Worm (Caenorhabditis elegans) whole organism, young adult: ENCODE results near the gene C30G4.4.
"Not testable (repeated sequence)": the region's sequence is repeated elsewhere in the genome, so short reads cannot be mapped to it uniquely, and the experiment has no call there.

Experiments
- B0035.1 ChIP-seq: sonication (generic microtip); optimal IDR thresholded peaks from 2 replicates; lab custom pipeline; 2016; ENCODE audit warnings: missing genetic modification characterization, mild to moderate bottlenecking, missing compliant biosample characterization, missing genotype, missing genetic modification reagents
- B0261.1 ChIP-seq: sonication (generic microtip); optimal IDR thresholded peaks from 2 replicates; lab custom pipeline; 2016; ENCODE audit warnings: mild to moderate bottlenecking, missing genetic modification characterization, moderate library complexity, missing compliant biosample characterization
- B0336.3 ChIP-seq: fragments of 200-800 bp; sonication (Bioruptor generic); IDR thresholded peaks from 2 replicates; pipeline ENCODE4 v1.3.6; 2022; ENCODE audit warnings: missing genetic modification characterization, missing compliant biosample characterization
- D2030.7 ChIP-seq: fragments of 200-800 bp; sonication (Bioruptor generic); IDR thresholded peaks from 2 replicates; pipeline ENCODE4 v1.3.6; 2022; ENCODE audit warnings: missing genetic modification reagents, missing genetic modification characterization, missing compliant biosample characterization
- F22D6.2 ChIP-seq: sonication (generic microtip); optimal IDR thresholded peaks from 2 replicates; lab custom pipeline; 2016; ENCODE audit warnings: mild to moderate bottlenecking, missing genetic modification characterization, missing compliant biosample characterization
- F33H1.4 ChIP-seq: fragments of 200-800 bp; sonication (Bioruptor generic); IDR thresholded peaks from 2 replicates; pipeline ENCODE4 v1.3.6; 2022; ENCODE audit warnings: missing genetic modification reagents, missing genetic modification characterization, missing compliant biosample characterization
- F49E8.2 ChIP-seq: sonication (generic microtip); optimal IDR thresholded peaks from 3 replicates; lab custom pipeline; 2017; ENCODE audit warnings: missing genetic modification characterization, mild to moderate bottlenecking, missing compliant biosample characterization, antibody characterized with exemption, moderate library complexity; ENCODE audit not compliant: insufficient read depth
- F57A8.1 ChIP-seq: fragments of 200-800 bp; sonication (Bioruptor generic); optimal IDR thresholded peaks from 2 replicates; lab custom pipeline; 2018; ENCODE audit warnings: mild to moderate bottlenecking, missing genetic modification characterization, moderate library complexity, missing compliant biosample characterization
- F57C9.4 ChIP-seq: sonication (generic microtip); optimal IDR thresholded peaks from 2 replicates; lab custom pipeline; 2017; ENCODE audit warnings: mild to moderate bottlenecking, missing genetic modification characterization, missing compliant biosample characterization
- K11D2.4 ChIP-seq: fragments of 200-800 bp; sonication (Bioruptor generic); IDR thresholded peaks from 2 replicates; pipeline ENCODE4 v1.3.6; 2022; ENCODE audit warnings: missing genetic modification reagents, missing genetic modification characterization, missing compliant biosample characterization
- T26A5.8 ChIP-seq: sonication (generic microtip); optimal IDR thresholded peaks from 2 replicates; lab custom pipeline; 2016; ENCODE audit warnings: missing genetic modification characterization, missing compliant biosample characterization
- Y56A3A.18 ChIP-seq: fragments of 200-800 bp; sonication (Bioruptor generic); IDR thresholded peaks from 2 replicates; pipeline ENCODE4 v1.3.6; 2022; ENCODE audit warnings: missing genetic modification reagents, missing genetic modification characterization, missing compliant biosample characterization
- akir-1 ChIP-seq: fragments of 200-800 bp; sonication (Bioruptor generic); optimal IDR thresholded peaks from 2 replicates; lab custom pipeline; 2018; ENCODE audit warnings: mild to moderate bottlenecking, missing genetic modification characterization, moderate library complexity, missing compliant biosample characterization
- atf-7 ChIP-seq: sonication (generic microtip); optimal IDR thresholded peaks from 2 replicates; lab custom pipeline; 2017; ENCODE audit warnings: mild to moderate bottlenecking, missing genetic modification characterization, missing compliant biosample characterization
- athp-1 ChIP-seq: sonication (generic microtip); optimal IDR thresholded peaks from 2 replicates; lab custom pipeline; 2017; ENCODE audit warnings: mild to moderate bottlenecking, missing genetic modification characterization, missing compliant biosample characterization
- attf-3 ChIP-seq: fragments of 200-800 bp; sonication (Bioruptor generic); conservative IDR thresholded peaks from 2 replicates; pipeline ENCODE4 v1.3.6; 2022; ENCODE audit warnings: missing genetic modification reagents, missing genetic modification characterization, missing compliant biosample characterization
- ccch-3 ChIP-seq: fragments of 200-800 bp; sonication (Bioruptor generic); optimal IDR thresholded peaks from 2 replicates; lab custom pipeline; 2018; ENCODE audit warnings: mild to moderate bottlenecking, missing genetic modification characterization, missing compliant biosample characterization
- cebp-1 ChIP-seq, 2 experiments: fragments of 200-800 bp in 1 of 2; sonication (Bioruptor generic) in 1 of 2; sonication (generic microtip) in 1 of 2; IDR thresholded peaks in 1 of 2; optimal IDR thresholded peaks in 1 of 2; 2 replicates each; pipeline versions ENCODE4 v1.3.6 to Lab custom; 2017 to 2022; ENCODE audit warnings: missing compliant biosample characterization in 2 of 2, missing genetic modification characterization in 2 of 2, mild to moderate bottlenecking in 1 of 2, missing genetic modification reagents in 1 of 2, moderate library complexity in 1 of 2
- cebp-2 ChIP-seq: fragments of 200-800 bp; sonication (Bioruptor generic); IDR thresholded peaks from 2 replicates; pipeline ENCODE4 v1.3.6; 2022; ENCODE audit warnings: missing genetic modification characterization, missing compliant biosample characterization
- ceh-40 ChIP-seq: fragments of 200-800 bp; sonication (Bioruptor generic); IDR thresholded peaks from 2 replicates; pipeline ENCODE4 v1.3.6; 2022; ENCODE audit warnings: missing genetic modification characterization, missing compliant biosample characterization
- dpl-1 ChIP-seq: fragments of 150-350 bp; optimal IDR thresholded peaks from 2 replicates; lab custom pipeline; 2014; ENCODE audit warnings: missing biosample characterization, missing genetic modification reagents, missing genetic modification characterization
- ekl-4 ChIP-seq: fragments of 200-800 bp; sonication (Bioruptor generic); IDR thresholded peaks from 2 replicates; pipeline ENCODE4 v1.3.6; 2022; ENCODE audit warnings: missing genetic modification reagents, missing genetic modification characterization, missing compliant biosample characterization
- fkh-3 ChIP-seq: sonication (generic microtip); optimal IDR thresholded peaks from 2 replicates; lab custom pipeline; 2016; ENCODE audit warnings: mild to moderate bottlenecking, missing genetic modification characterization, missing compliant biosample characterization
- gei-17 ChIP-seq: fragments of 200-800 bp; sonication (Bioruptor generic); optimal IDR thresholded peaks from 2 replicates; lab custom pipeline; 2018; ENCODE audit warnings: mild to moderate bottlenecking, missing genetic modification characterization, missing compliant biosample characterization
- lag-1 ChIP-seq: fragments of 200-800 bp; sonication (Bioruptor generic); IDR thresholded peaks from 2 replicates; pipeline ENCODE4 v1.3.6; 2022; ENCODE audit warnings: missing genetic modification reagents, missing genetic modification characterization, missing compliant biosample characterization
- let-526 ChIP-seq: fragments of 200-800 bp; sonication (Bioruptor generic); IDR thresholded peaks from 2 replicates; pipeline ENCODE4 v1.3.6; 2022; ENCODE audit warnings: missing genetic modification reagents, missing genetic modification characterization, missing compliant biosample characterization
- lin-35 ChIP-seq, 3 experiments: fragments of 150-350 bp in 2 of 3; sonication (generic microtip) in 1 of 3; optimal IDR thresholded peaks; 2 replicates each; lab custom pipeline; 2014 to 2018; ENCODE audit warnings: missing biosample characterization in 3 of 3, missing genetic modification characterization in 3 of 3, missing genetic modification reagents in 3 of 3
- lin-54 ChIP-seq: fragments of 200-800 bp; sonication (Bioruptor generic); optimal IDR thresholded peaks from 2 replicates; lab custom pipeline; 2018; ENCODE audit warnings: mild to moderate bottlenecking, missing genetic modification characterization, missing compliant biosample characterization
- lsl-1 ChIP-seq: fragments of 200-800 bp; sonication (Bioruptor generic); optimal IDR thresholded peaks from 2 replicates; lab custom pipeline; 2018; ENCODE audit warnings: mild to moderate bottlenecking, missing genetic modification characterization, moderate library complexity, missing compliant biosample characterization
- mel-28 ChIP-seq: sonication (generic microtip); optimal IDR thresholded peaks from 2 replicates; lab custom pipeline; 2016; ENCODE audit warnings: borderline replicate concordance, mild to moderate bottlenecking, missing genetic modification characterization, missing compliant biosample characterization
- mxl-1 ChIP-seq: sonication (generic microtip); optimal IDR thresholded peaks from 2 replicates; lab custom pipeline; 2016; ENCODE audit warnings: missing genetic modification characterization, missing compliant biosample characterization
- nhr-27 ChIP-seq: fragments of 200-800 bp; sonication (Bioruptor generic); optimal IDR thresholded peaks from 2 replicates; lab custom pipeline; 2018; ENCODE audit warnings: mild to moderate bottlenecking, missing genetic modification characterization, moderate library complexity, missing compliant biosample characterization
- nhr-90 ChIP-seq: sonication (generic microtip); optimal IDR thresholded peaks from 2 replicates; lab custom pipeline; 2016; ENCODE audit warnings: missing genotype, mild to moderate bottlenecking, missing genetic modification characterization, missing compliant biosample characterization
- sea-2 ChIP-seq: fragments of 200-800 bp; sonication (Bioruptor generic); IDR thresholded peaks from 2 replicates; pipeline ENCODE4 v1.3.6; 2022; ENCODE audit warnings: missing genetic modification characterization, missing compliant biosample characterization
- snpc-1.3 ChIP-seq: sonication (generic microtip); optimal IDR thresholded peaks from 2 replicates; lab custom pipeline; 2017; ENCODE audit warnings: missing genetic modification characterization, mild to moderate bottlenecking, missing compliant biosample characterization, antibody characterized with exemption, moderate library complexity, missing genotype, missing genetic modification reagents; ENCODE audit not compliant: insufficient read depth
- snpc-4 ChIP-seq, 5 experiments: fragments of 150-350 bp in 1 of 5; sonication (generic microtip) in 4 of 5; optimal IDR thresholded peaks; 2 replicates each; lab custom pipeline; 2014 to 2018; ENCODE audit warnings: missing genetic modification characterization in 5 of 5, missing biosample characterization in 3 of 5, antibody characterized with exemption in 2 of 5, mild to moderate bottlenecking in 2 of 5, missing compliant biosample characterization in 2 of 5, missing genotype in 2 of 5, moderate library complexity in 2 of 5, missing genetic modification reagents in 1 of 5
- tlf-1 ChIP-seq: fragments of 200-800 bp; sonication (Bioruptor generic); optimal IDR thresholded peaks from 2 replicates; lab custom pipeline; 2018; ENCODE audit warnings: mild to moderate bottlenecking, missing genetic modification characterization, missing compliant biosample characterization
- zim-3 ChIP-seq: sonication (generic microtip); optimal IDR thresholded peaks from 2 replicates; lab custom pipeline; 2017; ENCODE audit warnings: mild to moderate bottlenecking, missing genetic modification characterization, moderate library complexity, missing compliant biosample characterization
- ztf-18 ChIP-seq: sonication (generic microtip); optimal IDR thresholded peaks from 2 replicates; lab custom pipeline; 2016; ENCODE audit warnings: missing genotype, mild to moderate bottlenecking, missing genetic modification characterization, missing compliant biosample characterization

Gene C30G4.4

DNA sequence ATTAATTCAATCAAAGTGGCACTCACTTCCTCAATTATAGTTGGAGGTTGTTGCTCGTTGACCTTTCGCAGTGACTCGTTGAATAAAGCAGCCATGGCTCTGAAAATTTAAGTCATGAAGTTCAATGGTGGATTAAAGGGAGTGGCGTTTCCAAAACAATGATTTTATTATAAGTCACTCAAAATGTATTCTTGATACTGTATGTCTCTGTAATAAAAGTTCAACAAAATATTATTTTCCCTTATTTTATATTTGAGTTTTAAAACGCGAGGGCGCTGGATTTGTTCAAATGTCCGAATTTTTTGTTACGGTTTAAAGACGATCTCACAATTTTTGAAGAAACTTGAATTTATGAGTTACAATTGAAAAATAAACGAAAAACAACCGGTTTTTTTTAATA is at the start of gene C30G4.4:
Gene C30G4.4, minus strand, starts transcription at position 101 of the 400 bp plus-strand sequence.
- TF ChIP-seq F49E8.2 (tag; lab: Kevin White, UChicago), result no peak
- no peak for TF ChIP-seq attf-3 (GFP tag; lab: Robert Waterston, UW)
- TF ChIP-seq lag-1 (GFP tag; lab: Robert Waterston, UW), result no peak
- no peak for TF ChIP-seq F33H1.4 (GFP tag; lab: Robert Waterston, UW)
- TF ChIP-seq lin-54 (GFP tag; lab: Kevin White, UChicago), result no peak
- TF ChIP-seq snpc-4 (GFP tag; optimal IDR thresholded peaks at IDR 0.05; lab: Kevin White, UChicago), result no peak
- TF ChIP-seq snpc-4 (tag; optimal IDR thresholded peaks at IDR 0.05; lab: Kevin White, UChicago), result no peak
- TF ChIP-seq akir-1, result no peak
- no peak for TF ChIP-seq athp-1 (tag; lab: Kevin White, UChicago)
- TF ChIP-seq cebp-1 (GFP tag; IDR thresholded peaks at IDR 0.05; lab: Robert Waterston, UW), result no peak
- no peak for TF ChIP-seq cebp-1 (tag; optimal IDR thresholded peaks at IDR 0.05; lab: Kevin White, UChicago)
- TF ChIP-seq gei-17, result no peak
- TF ChIP-seq cebp-2 (GFP tag; lab: Robert Waterston, UW), result no peak
- TF ChIP-seq T26A5.8, result no peak
- TF ChIP-seq ztf-18 (tag; lab: Kevin White, UChicago), result no peak
- no peak for TF ChIP-seq tlf-1 (GFP tag; lab: Kevin White, UChicago)
- no peak for TF ChIP-seq atf-7
- TF ChIP-seq let-526 (GFP tag; lab: Robert Waterston, UW), result no peak
- no peak for TF ChIP-seq F22D6.2

DNA sequence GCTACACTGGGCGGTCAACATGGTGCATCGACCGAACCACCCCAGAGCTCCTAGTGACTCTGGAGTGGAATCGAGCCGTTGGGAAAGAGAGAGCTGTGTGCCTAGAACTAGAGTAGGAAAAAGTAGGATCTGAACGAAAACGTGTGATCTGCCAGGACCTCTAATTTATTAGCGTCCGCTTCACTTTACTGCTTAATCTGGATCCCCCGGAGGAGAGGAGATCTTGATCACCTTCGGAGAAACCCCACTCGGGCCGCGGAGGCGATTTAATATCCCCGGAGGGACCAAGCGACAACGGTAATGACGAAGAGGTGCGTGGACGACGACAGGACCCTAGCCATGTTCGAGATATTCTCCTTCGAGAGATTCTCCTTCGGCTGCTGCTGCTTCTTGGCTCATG is 45.4 kb upstream of the C30G4.4 start, which contains the start of gene K09E3.2:
Gene K09E3.2, plus strand, starts transcription at position 301 of the 400 bp plus-strand sequence.
- not testable (repeated sequence) for TF ChIP-seq sea-2; mel-28 (tag; lab: Kevin White, UChicago); mxl-1 (tag; lab: Kevin White, UChicago)

- TF ChIP-seq lsl-1 (GFP tag; lab: Kevin White, UChicago) (no peak), B0336.3 (GFP tag; lab: Robert Waterston, UW) (no peak), dpl-1 (no peak), F57C9.4 (tag; lab: Kevin White, UChicago) (no peak), K11D2.4 (GFP tag; lab: Robert Waterston, UW) (no peak)
- TF ChIP-seq, all 124 proteins: peak for 0
These were observed 43.1 kb upstream of the C30G4.4 start, which contains the start of gene lido-6 for ce11 chrX:17115089-17115488. TSS of gene lido-6 (minus strand) at chrX:17115189.

DNA sequence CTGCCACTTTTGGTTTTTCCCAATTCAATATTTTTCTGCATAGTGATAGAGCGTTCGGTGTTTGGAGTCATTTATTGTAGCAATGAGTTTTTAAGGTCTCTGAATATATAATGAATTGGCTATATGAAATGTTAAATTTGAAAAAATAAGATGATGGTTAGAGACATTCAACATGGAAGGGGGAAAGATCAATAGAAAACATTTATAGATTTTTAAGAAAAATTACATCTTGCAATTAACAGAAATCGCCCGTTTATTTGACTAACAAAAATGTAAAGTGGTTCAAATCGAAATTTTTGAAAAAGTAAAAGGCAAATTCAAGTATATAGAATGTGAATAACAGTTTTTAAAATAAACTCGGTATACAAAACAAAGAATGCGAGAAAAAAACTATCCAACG is 38.6 kb upstream of the C30G4.4 start, which contains the start of gene lido-5:
Gene lido-5, minus strand, starts transcription at position 101 of the 400 bp plus-strand sequence.
- TF ChIP-seq lin-35 (GFP tag; optimal IDR thresholded peaks at IDR 0.05; lab: Kevin White, UChicago) (no peak), ekl-4 (GFP tag; lab: Robert Waterston, UW) (no peak), B0261.1 (tag; lab: Kevin White, UChicago) (no peak), ztf-18 (tag; lab: Kevin White, UChicago) (no peak), gei-17 (no peak), snpc-1.3 (tag; lab: Kevin White, UChicago) (no peak), ccch-3 (GFP tag; lab: Kevin White, UChicago) (no peak), nhr-27 (no peak), F57A8.1 (no peak), fkh-3 (tag; lab: Kevin White, UChicago) (no peak), B0035.1 (no peak), ceh-40 (GFP tag; lab: Robert Waterston, UW) (no peak), nhr-90 (no peak), zim-3 (no peak), lin-54 (GFP tag; lab: Kevin White, UChicago) (no peak), D2030.7 (no peak), cebp-1 (GFP tag; IDR thresholded peaks at IDR 0.05; lab: Robert Waterston, UW) (no peak), cebp-1 (tag; optimal IDR thresholded peaks at IDR 0.05; lab: Kevin White, UChicago) (no peak), Y56A3A.18 (GFP tag; lab: Robert Waterston, UW) (no peak)
- TF ChIP-seq, all 124 proteins: peak for 0
